Fruit fly (Drosophila melanogaster): Measurements from ENCODE around the gene spn-A.

The spn-A gene

DNA sequence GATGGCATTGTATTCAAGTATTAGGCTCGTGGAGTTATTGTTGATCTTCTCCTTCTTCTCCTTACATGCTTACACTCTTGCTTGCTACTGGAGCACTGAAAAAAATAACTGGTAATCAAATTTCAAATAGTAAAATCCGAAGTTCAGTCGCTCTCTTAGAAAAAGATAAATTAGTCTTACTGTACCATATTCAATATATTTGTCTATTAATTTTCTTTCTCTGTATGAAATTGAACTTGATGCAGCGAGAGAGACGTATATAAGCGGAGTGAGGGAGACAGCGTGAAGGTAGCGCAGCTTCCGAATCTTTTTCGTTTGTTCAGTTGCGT, 5.3 kb upstream of the spn-A start:
- TF ChIP-seq slbo (GFP tag; IDR thresholded peaks at IDR 0.05) (peak; percentile 79), Atf6 (GFP tag; IDR thresholded peaks at IDR 0.05) (peak; percentile 90), Drgx (GFP tag; IDR thresholded peaks at IDR 0.05) (peak; percentile 91), al (GFP tag; IDR thresholded peaks at IDR 0.05) (peak; percentile 61), Sin3A (optimal IDR thresholded peaks at IDR 0.05) (no peak), prd (optimal IDR thresholded peaks at IDR 0.05) (no peak), prd (GFP tag; IDR thresholded peaks at IDR 0.05) (peak; percentile 92), Bteb2 (GFP tag; optimal IDR thresholded peaks at IDR 0.05) (peak; percentile 17), CG10321 (GFP tag; IDR thresholded peaks at IDR 0.05) (peak; percentile 58; the same call in 1 of the 2 replicates), Hmx (GFP tag; optimal IDR thresholded peaks at IDR 0.05) (peak; percentile 40), lov (optimal IDR thresholded peaks at IDR 0.05) (no peak), lov (GFP tag; IDR thresholded peaks at IDR 0.05) (peak; percentile 94), H15 (GFP tag; IDR thresholded peaks at IDR 0.05) (peak; percentile 89), Stat92E (GFP tag; optimal IDR thresholded peaks at IDR 0.05) (peak in 1 of 3 experiments; percentile 83), Taf1 (GFP tag; IDR thresholded peaks at IDR 0.05) (0 out of 2 replicates have a peak, but pooled peaks have one; percentile 17), sna (GFP tag; IDR thresholded peaks at IDR 0.05; ENCODE audit: partially characterized antibody) (no peak), bab2 (GFP tag; optimal IDR thresholded peaks at IDR 0.05) (peak; percentile 87), HLH54F (GFP tag; optimal IDR thresholded peaks at IDR 0.05) (peak; percentile 30), CG12104 (GFP tag; optimal IDR thresholded peaks at IDR 0.05) (peak; percentile 81), CG9797 (GFP tag; optimal IDR thresholded peaks at IDR 0.05) (no peak), Usf (GFP tag; optimal IDR thresholded peaks at IDR 0.05) (no peak), grau (tag; optimal IDR thresholded peaks at IDR 0.05) (peak; percentile 39), CG30020 (tag; optimal IDR thresholded peaks at IDR 0.05) (peak; percentile 60), ssp (GFP tag; IDR thresholded peaks at IDR 0.05) (peak; percentile 78), Elba2 (GFP tag; optimal IDR thresholded peaks at IDR 0.05) (no peak), vnd (GFP tag; IDR thresholded peaks at IDR 0.05; ENCODE audit: partially characterized antibody) (no peak), sc (optimal IDR thresholded peaks at IDR 0.05) (no peak), sc (GFP tag; optimal IDR thresholded peaks at IDR 0.05) (peak; percentile 53), Hand (GFP tag; optimal IDR thresholded peaks at IDR 0.05) (no peak), Doc2 (GFP tag; IDR thresholded peaks at IDR 0.05) (peak; percentile 56), dan (GFP tag; IDR thresholded peaks at IDR 0.05) (no peak), D19A (tag; optimal IDR thresholded peaks at IDR 0.05) (peak; percentile 90), CG8281 (tag; optimal IDR thresholded peaks at IDR 0.05) (peak; percentile 67), CG15696 (tag; optimal IDR thresholded peaks at IDR 0.05) (peak; percentile 43), Blimp-1 (GFP tag; optimal IDR thresholded peaks at IDR 0.05) (peak; percentile 95), CG13123 (GFP tag; optimal IDR thresholded peaks at IDR 0.05) (peak; percentile 17), Aef1 (GFP tag; IDR thresholded peaks at IDR 0.05) (peak; percentile 92), CG13624 (GFP tag; optimal IDR thresholded peaks at IDR 0.05) (peak; percentile 83), gfzf (GFP tag; optimal IDR thresholded peaks at IDR 0.05) (no peak), Atf-2 (GFP tag; optimal IDR thresholded peaks at IDR 0.05) (peak; percentile 54), CHES-1-like (GFP tag; optimal IDR thresholded peaks at IDR 0.05) (peak; percentile 43), trem (tag; optimal IDR thresholded peaks at IDR 0.05) (peak; percentile 88), pfk (GFP tag; optimal IDR thresholded peaks at IDR 0.05) (no peak), Rfx (GFP tag; IDR thresholded peaks at IDR 0.05) (peak; percentile 83), ap (GFP tag; IDR thresholded peaks at IDR 0.05) (peak; percentile 92), hth (optimal IDR thresholded peaks at IDR 0.05) (no peak), da (GFP tag; optimal IDR thresholded peaks at IDR 0.05) (no peak), vvl (GFP tag; IDR thresholded peaks at IDR 0.05) (peak; percentile 95), pho (GFP tag; optimal IDR thresholded peaks at IDR 0.05) (peak; percentile 46), Scr (GFP tag; IDR thresholded peaks at IDR 0.05; ENCODE audit: partially characterized antibody) (no peak), z (GFP tag; IDR thresholded peaks at IDR 0.05) (peak; percentile 56; the same call in 1 of the 3 replicates), Side (GFP tag; optimal IDR thresholded peaks at IDR 0.05) (peak; percentile 89), Max (GFP tag; optimal IDR thresholded peaks at IDR 0.05) (peak; percentile 85), Kr (GFP tag; optimal IDR thresholded peaks at IDR 0.05) (no peak)
